Worm (Caenorhabditis elegans) whole organism, L3 larva: ENCODE measurements around the gene zip-3.

Source experiments
- aly-2 ChIP-seq: fragments of 150-350 bp; optimal IDR thresholded peaks from 2 replicates; lab custom pipeline; 2014; ENCODE audit warnings: missing biosample characterization, missing genetic modification characterization
- ama-1 ChIP-seq: fragments of 150-350 bp; optimal IDR thresholded peaks from 2 replicates; lab custom pipeline; 2018
- ceh-16 ChIP-seq: sonication (generic microtip); optimal IDR thresholded peaks from 2 replicates; lab custom pipeline; 2017; ENCODE audit warnings: missing biosample characterization, missing genetic modification characterization
- daf-12 ChIP-seq: fragments of 150-350 bp; optimal IDR thresholded peaks from 2 replicates; lab custom pipeline; 2014; ENCODE audit warnings: missing biosample characterization, missing genetic modification reagents, missing genetic modification characterization
- egl-5 ChIP-seq: fragments of 150-350 bp; optimal IDR thresholded peaks from 2 replicates; lab custom pipeline; 2017; ENCODE audit warnings: missing biosample characterization, missing genetic modification reagents, missing genetic modification characterization, inconsistent platforms
- elt-2 ChIP-seq: sonication (generic microtip); optimal IDR thresholded peaks from 2 replicates; lab custom pipeline; 2016; ENCODE audit warnings: missing genetic modification reagents, mild to moderate bottlenecking, missing genetic modification characterization, missing compliant biosample characterization
- eor-1 ChIP-seq, 2 experiments: fragments of 150-350 bp; optimal IDR thresholded peaks; 2 replicates each; lab custom pipeline; 2014 to 2018; ENCODE audit warnings: missing biosample characterization in 2 of 2, missing genetic modification characterization in 2 of 2
- fkh-10 ChIP-seq: sonication (generic microtip); optimal IDR thresholded peaks from 2 replicates; lab custom pipeline; 2017; ENCODE audit warnings: missing biosample characterization, missing genetic modification reagents, missing genetic modification characterization
- fkh-2 ChIP-seq: fragments of 150-350 bp; optimal IDR thresholded peaks from 2 replicates; lab custom pipeline; 2014; ENCODE audit warnings: missing biosample characterization, missing genetic modification reagents, missing genetic modification characterization
- fos-1 ChIP-seq: fragments of 150-350 bp; optimal IDR thresholded peaks from 2 replicates; lab custom pipeline; 2014; ENCODE audit warnings: missing biosample characterization, missing genetic modification characterization
- hmg-11 ChIP-seq: sonication (generic microtip); optimal IDR thresholded peaks from 2 replicates; lab custom pipeline; 2016; ENCODE audit warnings: missing genetic modification characterization, missing compliant biosample characterization
- jun-1 ChIP-seq: fragments of 150-350 bp; optimal IDR thresholded peaks from 2 replicates; lab custom pipeline; 2014; ENCODE audit warnings: missing biosample characterization, missing genetic modification reagents, missing genetic modification characterization
- lin-15B ChIP-seq: fragments of 150-350 bp; optimal IDR thresholded peaks from 2 replicates; lab custom pipeline; 2014; ENCODE audit warnings: missing biosample characterization, missing genetic modification characterization
- lsy-12 ChIP-seq: sonication (generic microtip); optimal IDR thresholded peaks from 2 replicates; lab custom pipeline; 2016; ENCODE audit warnings: mild to moderate bottlenecking, missing genetic modification characterization, missing compliant biosample characterization
- mml-1 ChIP-seq: fragments of 150-350 bp; sonication (generic microtip); optimal IDR thresholded peaks from 3 replicates; lab custom pipeline; 2014; ENCODE audit warnings: missing biosample characterization, missing genetic modification characterization
- nfya-1 ChIP-seq: sonication (generic microtip); optimal IDR thresholded peaks from 2 replicates; lab custom pipeline; 2017; ENCODE audit warnings: missing genetic modification characterization, mild to moderate bottlenecking, missing compliant biosample characterization, antibody characterized with exemption, moderate library complexity; ENCODE audit not compliant: insufficient read depth
- nhr-12 ChIP-seq: fragments of 150-350 bp; optimal IDR thresholded peaks from 2 replicates; lab custom pipeline; 2014; ENCODE audit warnings: missing biosample characterization, missing genetic modification characterization
- nhr-23 ChIP-seq: fragments of 150-350 bp; optimal IDR thresholded peaks from 2 replicates; lab custom pipeline; 2014; ENCODE audit warnings: missing biosample characterization, missing genetic modification reagents, missing genetic modification characterization
- nhr-237 ChIP-seq: fragments of 150-350 bp; optimal IDR thresholded peaks from 2 replicates; lab custom pipeline; 2014; ENCODE audit warnings: missing biosample characterization, missing genetic modification characterization
- nhr-28 ChIP-seq: fragments of 150-350 bp; optimal IDR thresholded peaks from 2 replicates; lab custom pipeline; 2014; ENCODE audit warnings: missing biosample characterization, missing genetic modification characterization
- nhr-67 ChIP-seq: fragments of 150-350 bp; optimal IDR thresholded peaks from 2 replicates; lab custom pipeline; 2014; ENCODE audit warnings: missing biosample characterization, missing genetic modification characterization
- nhr-77 ChIP-seq: fragments of 150-350 bp; optimal IDR thresholded peaks from 2 replicates; lab custom pipeline; 2014; ENCODE audit warnings: missing biosample characterization, missing genetic modification characterization
- pqm-1 ChIP-seq: fragments of 150-350 bp; optimal IDR thresholded peaks from 2 replicates; lab custom pipeline; 2017; ENCODE audit warnings: missing biosample characterization, missing genetic modification characterization, inconsistent platforms
- sea-2 ChIP-seq: fragments of 150-350 bp; sonication (generic microtip); optimal IDR thresholded peaks from 4 replicates; lab custom pipeline; 2014; ENCODE audit warnings: missing biosample characterization, missing genetic modification reagents, missing genetic modification characterization
- snpc-4 ChIP-seq: fragments of 150-350 bp; optimal IDR thresholded peaks from 2 replicates; lab custom pipeline; 2014; ENCODE audit warnings: missing biosample characterization, missing genetic modification characterization
- tbx-2 ChIP-seq: sonication (generic microtip); optimal IDR thresholded peaks from 2 replicates; lab custom pipeline; 2016; ENCODE audit warnings: mild to moderate bottlenecking, missing genetic modification characterization, missing compliant biosample characterization
- unc-39 ChIP-seq: sonication (generic microtip); optimal IDR thresholded peaks from 4 replicates; lab custom pipeline; 2017; ENCODE audit warnings: missing biosample characterization, missing genetic modification characterization
- zag-1 ChIP-seq: fragments of 150-350 bp; optimal IDR thresholded peaks from 2 replicates; lab custom pipeline; 2014; ENCODE audit warnings: missing biosample characterization, missing genetic modification characterization

The zip-3 gene

DNA sequence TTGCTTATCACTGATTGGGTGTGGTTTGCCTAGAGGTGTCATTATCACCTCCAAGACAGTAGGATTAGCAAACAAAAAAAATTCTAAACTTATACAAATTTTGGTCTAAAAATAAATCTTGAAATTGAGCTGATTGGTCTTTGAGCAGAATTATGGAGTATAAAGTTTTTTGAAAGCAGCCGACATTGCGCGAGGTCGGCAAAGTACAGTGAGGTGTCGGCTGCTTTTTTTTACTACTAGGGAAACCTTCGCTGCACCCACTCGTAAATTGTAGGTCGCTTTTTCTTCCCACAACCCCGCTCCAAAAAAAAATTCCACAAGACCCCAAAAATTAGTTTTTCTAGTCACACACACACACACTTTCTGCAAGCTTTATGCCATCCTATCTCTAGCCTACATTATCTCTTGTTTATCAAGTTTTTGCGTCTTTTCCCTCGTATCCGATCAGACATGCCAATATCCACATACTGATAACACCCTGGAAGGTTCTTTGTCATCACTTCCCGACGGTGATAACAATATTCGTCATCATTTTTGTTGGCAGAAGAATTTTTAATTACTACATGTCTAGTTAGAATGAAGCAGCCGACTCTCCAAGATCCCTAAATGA is 46.7 kb upstream of the zip-3 start:
- no peak for TF ChIP-seq egl-5 (tag; lab: Kevin White, UChicago)
- no peak for TF ChIP-seq fkh-10 (GFP tag; lab: Kevin White, UChicago)
- TF ChIP-seq mml-1 (tag; lab: Kevin White, UChicago): no peak
- no peak for TF ChIP-seq ceh-16 (tag; lab: Kevin White, UChicago)
- peak; percentile 26 for TF ChIP-seq elt-2 (tag; lab: Kevin White, UChicago)
- TF ChIP-seq nhr-67 (tag; lab: Kevin White, UChicago): no peak
- TF ChIP-seq nhr-12 (tag; lab: Kevin White, UChicago): no peak
- TF ChIP-seq nfya-1: no peak
- TF ChIP-seq ama-1 (lab: Kevin White, UChicago): no peak
- TF ChIP-seq zag-1: no peak
- no peak for TF ChIP-seq nhr-237 (tag; lab: Kevin White, UChicago)
- TF ChIP-seq daf-12 (tag; lab: Kevin White, UChicago): no peak
- TF ChIP-seq aly-2 (tag; lab: Kevin White, UChicago): no peak
- no peak for TF ChIP-seq unc-39 (tag; lab: Kevin White, UChicago)
- TF ChIP-seq fkh-2 (tag; lab: Kevin White, UChicago): no peak
- TF ChIP-seq fos-1: no peak
- peak; percentile 35 for TF ChIP-seq snpc-4 (tag; lab: Kevin White, UChicago)

DNA sequence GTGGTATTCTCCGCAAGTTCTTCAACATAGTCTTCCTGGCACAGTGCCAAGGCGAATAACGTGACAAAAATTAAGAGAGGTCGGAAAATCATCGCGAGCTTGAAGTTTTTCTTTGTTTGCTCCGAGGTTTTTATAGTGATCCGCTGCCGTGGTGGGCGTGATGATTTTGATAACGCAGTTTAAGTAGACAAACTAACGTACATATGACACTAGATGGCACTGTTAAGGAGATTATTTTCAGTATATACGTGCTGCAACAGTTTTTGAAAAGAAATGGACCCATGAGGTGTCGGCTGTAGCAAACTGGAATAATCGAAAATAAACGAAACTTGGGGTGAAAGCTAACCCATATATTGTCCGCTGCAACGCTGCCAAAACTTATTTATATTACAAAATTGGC is 44.9 kb upstream of the zip-3 start, which contains the start of gene F01D5.5:
Gene F01D5.5, minus strand, starts transcription at position 101 of the 400 bp plus-strand sequence.
- TF ChIP-seq elt-2 (tag; lab: Kevin White, UChicago) (peak; percentile 34), daf-12 (tag; lab: Kevin White, UChicago) (no peak)

DNA sequence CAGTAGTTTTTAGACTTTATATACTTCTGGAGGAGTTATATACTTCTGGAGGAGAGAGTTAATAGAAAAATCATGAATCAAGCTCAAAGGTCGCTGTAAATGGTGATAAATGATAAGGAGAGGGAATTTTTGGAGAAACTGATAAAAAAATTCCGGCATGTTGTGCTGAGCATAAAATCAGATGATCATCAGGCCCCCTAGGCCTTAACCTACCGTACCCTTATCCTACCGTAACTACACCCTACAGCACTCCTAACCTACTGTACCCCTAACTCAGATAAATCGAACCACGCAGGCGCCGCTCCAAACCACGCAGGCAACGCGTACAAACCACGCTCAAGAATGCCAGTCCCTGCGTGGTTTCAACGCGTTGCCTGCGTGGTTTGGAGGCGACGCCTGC is 42.8 kb upstream of the zip-3 start, which contains the start of gene F01D5.3:
Gene F01D5.3, minus strand, starts transcription at position 101 of the 400 bp plus-strand sequence.
- peak; percentile 42 for TF ChIP-seq elt-2 (tag; lab: Kevin White, UChicago)
- TF ChIP-seq, all 47 proteins: peak for 1; not testable (repeated sequence) for 46

DNA sequence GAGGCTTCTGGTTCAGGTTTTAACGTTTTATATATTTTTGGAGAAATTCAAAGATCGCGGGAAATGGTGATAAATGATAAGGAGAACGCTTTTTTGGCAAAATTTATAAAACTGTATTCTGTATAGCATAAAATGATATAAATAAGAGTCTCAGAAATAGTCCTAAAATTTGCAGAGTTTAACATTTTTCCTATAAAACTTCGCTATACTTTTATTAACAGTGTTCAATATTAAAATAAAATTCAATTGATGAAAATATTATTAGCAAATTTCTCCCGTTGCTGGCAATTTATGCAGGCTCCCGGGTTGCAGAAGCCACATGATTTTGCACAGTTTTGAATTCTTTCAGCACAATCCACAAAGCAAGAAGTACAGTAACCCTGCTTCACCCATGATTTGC is 41.7 kb upstream of the zip-3 start, which contains the start of gene F01D5.2:
Gene F01D5.2, minus strand, starts transcription at position 101 of the 400 bp plus-strand sequence.
- TF ChIP-seq daf-12 (tag; lab: Kevin White, UChicago): no peak
- no peak for TF ChIP-seq unc-39 (tag; lab: Kevin White, UChicago)
- no peak for TF ChIP-seq egl-5 (tag; lab: Kevin White, UChicago)
- TF ChIP-seq nhr-23: no peak
- TF ChIP-seq ama-1 (lab: Kevin White, UChicago): no peak
- TF ChIP-seq zag-1: no peak
- no peak for TF ChIP-seq pqm-1 (tag; lab: Kevin White, UChicago)
- no peak for TF ChIP-seq jun-1 (tag; lab: Kevin White, UChicago)

DNA sequence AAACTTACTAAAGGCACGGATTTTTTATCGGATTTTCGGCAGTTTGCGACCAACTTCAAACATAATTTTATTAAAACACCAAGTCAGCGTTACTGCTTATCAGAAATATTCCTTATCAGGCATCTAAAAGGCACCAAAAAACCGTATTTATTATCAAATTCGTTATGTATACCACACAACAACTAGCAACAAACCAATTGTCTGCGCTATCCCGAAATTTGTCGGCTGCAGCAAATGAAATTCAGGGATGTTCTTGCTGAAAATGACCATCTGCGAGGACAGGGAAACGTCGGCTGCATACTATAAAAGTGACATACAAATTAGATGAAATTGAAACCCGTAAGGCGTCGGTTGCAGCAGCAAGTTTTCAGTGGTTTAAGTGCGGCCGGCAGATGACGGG is 40.7 kb upstream of the zip-3 start:
- TF ChIP-seq pqm-1 (tag; lab: Kevin White, UChicago) (peak; percentile 35), nhr-77 (tag; lab: Kevin White, UChicago) (no peak), nhr-28 (tag; lab: Kevin White, UChicago) (no peak)
- TF ChIP-seq, all 47 proteins: peak for 1

DNA sequence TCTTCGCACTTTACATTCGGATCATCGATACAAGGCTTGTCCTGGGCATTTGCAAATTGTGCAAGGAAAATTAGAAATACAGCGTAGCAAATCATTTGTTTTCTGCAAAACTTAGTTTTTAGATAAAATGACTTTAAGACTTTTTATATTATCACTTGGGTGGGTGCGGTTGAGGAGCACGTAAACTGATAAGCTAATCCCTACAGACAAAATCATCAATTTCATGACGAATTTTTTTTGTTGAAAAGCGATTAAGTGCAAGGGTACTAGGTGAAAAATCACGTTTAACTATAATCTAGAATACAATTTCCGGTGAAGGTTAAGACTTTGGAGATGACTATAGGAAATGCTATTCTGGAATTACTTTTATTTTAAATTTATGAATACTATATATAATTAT is 40.2 kb upstream of the zip-3 start, which contains the start of gene F01D5.1:
Gene F01D5.1, minus strand, starts transcription at position 105 of the 400 bp plus-strand sequence.
- no peak for TF ChIP-seq eor-1 (tag; optimal IDR thresholded peaks at IDR 0.05; lab: Kevin White, UChicago)
- TF ChIP-seq elt-2 (tag; lab: Kevin White, UChicago): peak; percentile 75
- TF ChIP-seq pqm-1 (tag; lab: Kevin White, UChicago): peak; percentile 64

DNA sequence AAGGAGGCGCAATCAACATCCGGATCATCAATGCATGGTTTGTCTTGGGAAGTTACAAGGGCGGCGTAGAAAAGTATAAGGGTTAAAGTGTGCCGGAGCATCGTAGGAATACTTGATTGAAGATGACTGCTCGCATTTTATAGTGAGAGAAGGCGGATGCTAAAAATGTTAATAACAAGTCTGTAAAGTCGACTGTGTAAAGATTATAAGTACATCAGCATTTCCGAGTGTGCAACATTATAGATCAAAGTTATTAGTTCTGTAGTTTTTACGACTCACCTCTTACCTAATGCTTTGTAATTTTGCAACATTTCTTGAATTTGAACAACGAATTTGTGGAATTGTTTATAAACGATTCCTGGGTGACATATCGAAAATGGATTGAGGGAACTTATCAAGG is 37.7 kb upstream of the zip-3 start, which contains the start of gene Y39G8B.7:
Gene Y39G8B.7, minus strand, starts transcription at position 101 of the 400 bp plus-strand sequence.
- TF ChIP-seq lin-15B (tag; lab: Kevin White, UChicago) (no peak), hmg-11 (tag; lab: Kevin White, UChicago) (no peak), elt-2 (tag; lab: Kevin White, UChicago) (no peak), nhr-12 (tag; lab: Kevin White, UChicago) (no peak), ama-1 (lab: Kevin White, UChicago) (no peak), tbx-2 (tag; lab: Kevin White, UChicago) (no peak), nhr-67 (tag; lab: Kevin White, UChicago) (no peak), nhr-77 (tag; lab: Kevin White, UChicago) (no peak), unc-39 (tag; lab: Kevin White, UChicago) (no peak), sea-2 (GFP tag; lab: Kevin White, UChicago) (no peak), egl-5 (tag; lab: Kevin White, UChicago) (no peak), mml-1 (tag; lab: Kevin White, UChicago) (no peak), lsy-12 (tag; lab: Kevin White, UChicago) (no peak), daf-12 (tag; lab: Kevin White, UChicago) (no peak)
